Worm (Caenorhabditis elegans): ENCODE results near the gene sra-31.

sra-31 gene

ce11 chrII:6535957-6536424 is 42.3 kb downstream of the sra-31 start, which contains the start of gene utp-20 (continued):
- TF ChIP-seq fkh-10 (GFP tag; optimal IDR thresholded peaks at IDR 0.05) (no peak), fos-1 (tag; optimal IDR thresholded peaks at IDR 0.05) (no peak), ceh-28 (tag; optimal IDR thresholded peaks at IDR 0.05) (no peak), lin-39 (tag; optimal IDR thresholded peaks at IDR 0.05) (no peak), mdl-1 (tag; optimal IDR thresholded peaks at IDR 0.05) (no peak), nhr-11 (tag; optimal IDR thresholded peaks at IDR 0.05) (no peak)

ce11 chrII:6531940-6532339 is 46.3 kb downstream of the sra-31 start, which contains the start of gene abcx-1:
Gene abcx-1, plus strand, starts transcription at chrII:6532163.
- TF ChIP-seq pqm-1 (tag; optimal IDR thresholded peaks at IDR 0.05) (no peak), fkh-10 (GFP tag; optimal IDR thresholded peaks at IDR 0.05) (no peak), lin-15B (tag; optimal IDR thresholded peaks at IDR 0.05) (no peak), elt-1 (tag; optimal IDR thresholded peaks at IDR 0.05) (no peak), nhr-76 (tag; optimal IDR thresholded peaks at IDR 0.05) (no peak), pha-4 (tag; optimal IDR thresholded peaks at IDR 0.05) (no peak), jun-1 (tag; optimal IDR thresholded peaks at IDR 0.05) (no peak), egl-5 (tag; optimal IDR thresholded peaks at IDR 0.05) (no peak), elt-3 (tag; optimal IDR thresholded peaks at IDR 0.05) (no peak), nhr-28 (tag; optimal IDR thresholded peaks at IDR 0.05) (no peak), mdl-1 (tag; optimal IDR thresholded peaks at IDR 0.05) (no peak), fkh-2 (tag; optimal IDR thresholded peaks at IDR 0.05) (no peak), mml-1 (tag; optimal IDR thresholded peaks at IDR 0.05) (no peak)

- TF ChIP-seq nhr-67 (tag; optimal IDR thresholded peaks at IDR 0.05) = no peak
- no peak for TF ChIP-seq nhr-237 (tag; optimal IDR thresholded peaks at IDR 0.05)
- no peak for TF ChIP-seq lin-15B (tag; optimal IDR thresholded peaks at IDR 0.05)
- no peak for TF ChIP-seq ztf-4 (tag; optimal IDR thresholded peaks at IDR 0.05)
- no peak for TF ChIP-seq fkh-2 (tag; optimal IDR thresholded peaks at IDR 0.05)
- TF ChIP-seq ceh-16 (tag; optimal IDR thresholded peaks at IDR 0.05) = no peak
- TF ChIP-seq nhr-25 (tag; optimal IDR thresholded peaks at IDR 0.05) = no peak
- TF ChIP-seq egl-5 (tag; optimal IDR thresholded peaks at IDR 0.05) = no peak
- TF ChIP-seq ceh-9 (tag; optimal IDR thresholded peaks at IDR 0.05) = no peak
- no peak for TF ChIP-seq pqm-1 (tag; optimal IDR thresholded peaks at IDR 0.05)
- TF ChIP-seq nhr-43 (tag; optimal IDR thresholded peaks at IDR 0.05; ENCODE audit: poor library complexity, severe bottlenecking) = no peak
- no peak for TF ChIP-seq fkh-10 (GFP tag; optimal IDR thresholded peaks at IDR 0.05)
- no peak for TF ChIP-seq ceh-82 (tag; optimal IDR thresholded peaks at IDR 0.05)
- TF ChIP-seq tbx-2 (tag; optimal IDR thresholded peaks at IDR 0.05) = no peak
- no peak for TF ChIP-seq lin-39 (tag; optimal IDR thresholded peaks at IDR 0.05)
- no peak for TF ChIP-seq elt-2 (tag; optimal IDR thresholded peaks at IDR 0.05)
- TF ChIP-seq skn-1 (tag; optimal IDR thresholded peaks at IDR 0.05) = no peak
Observed at ce11 chrII:6531527-6531926, 46.8 kb downstream of the sra-31 start, which contains the start of gene abch-1. Gene abch-1, minus strand, starts transcription at chrII:6531627.

ce11 chrII:6528629-6529028 is 49.6 kb downstream of the sra-31 start, which contains the start of gene C56E6.4:
Gene C56E6.4, minus strand, starts transcription at chrII:6528729.
- TF ChIP-seq skn-1 (tag; optimal IDR thresholded peaks at IDR 0.05) (no peak), mml-1 (tag; optimal IDR thresholded peaks at IDR 0.05) (no peak)
